Worm (Caenorhabditis elegans) whole organism, L2 larva: Measurements from ENCODE around the gene D1086.18.

Experiments
- C34F6.9 ChIP-seq: fragments of 150-350 bp; optimal IDR thresholded peaks from 2 replicates; lab custom pipeline; 2014; ENCODE audit warnings: missing biosample characterization, missing genetic modification characterization
- R02D3.7 ChIP-seq: fragments of 150-350 bp; optimal IDR thresholded peaks from 2 replicates; lab custom pipeline; 2014; ENCODE audit warnings: missing biosample characterization, missing genetic modification characterization
- Y55F3AM.14 ChIP-seq: fragments of 200-800 bp; sonication (Bioruptor generic); optimal IDR thresholded peaks from 2 replicates; lab custom pipeline; 2018; ENCODE audit warnings: mild to moderate bottlenecking, missing genetic modification characterization, missing compliant biosample characterization
- ZK546.5 ChIP-seq: sonication (generic microtip); optimal IDR thresholded peaks from 2 replicates; lab custom pipeline; 2017; ENCODE audit warnings: missing biosample characterization, missing genetic modification characterization
- alr-1 ChIP-seq: fragments of 150-350 bp; optimal IDR thresholded peaks from 2 replicates; lab custom pipeline; 2014; ENCODE audit warnings: missing biosample characterization, missing genetic modification characterization
- aly-2 ChIP-seq: fragments of 150-350 bp; optimal IDR thresholded peaks from 2 replicates; lab custom pipeline; 2014; ENCODE audit warnings: missing biosample characterization, missing genetic modification characterization
- blmp-1 ChIP-seq: sonication (generic microtip); optimal IDR thresholded peaks from 2 replicates; lab custom pipeline; 2017; ENCODE audit warnings: missing genetic modification characterization, mild to moderate bottlenecking, missing compliant biosample characterization, antibody characterized with exemption, moderate library complexity; ENCODE audit not compliant: insufficient read depth
- ceh-16 ChIP-seq: fragments of 150-350 bp; optimal IDR thresholded peaks from 2 replicates; lab custom pipeline; 2014; ENCODE audit warnings: missing biosample characterization, missing genetic modification characterization
- ceh-82 ChIP-seq: fragments of 150-350 bp; optimal IDR thresholded peaks from 2 replicates; lab custom pipeline; 2014; ENCODE audit warnings: missing biosample characterization, missing genetic modification characterization
- crh-2 ChIP-seq: sonication (generic microtip); optimal IDR thresholded peaks from 2 replicates; lab custom pipeline; 2017; ENCODE audit warnings: missing biosample characterization, missing genetic modification characterization
- dmd-4 ChIP-seq: sonication (generic microtip); optimal IDR thresholded peaks from 2 replicates; lab custom pipeline; 2017; ENCODE audit warnings: missing biosample characterization, missing genetic modification characterization
- elt-1 ChIP-seq: fragments of 150-350 bp; optimal IDR thresholded peaks from 2 replicates; lab custom pipeline; 2014; ENCODE audit warnings: missing biosample characterization, missing genetic modification characterization
- elt-3 ChIP-seq: sonication (generic microtip); optimal IDR thresholded peaks from 2 replicates; lab custom pipeline; 2017; ENCODE audit warnings: missing biosample characterization, missing genetic modification characterization
- fos-1 ChIP-seq: fragments of 150-350 bp; optimal IDR thresholded peaks from 2 replicates; lab custom pipeline; 2014; ENCODE audit warnings: missing biosample characterization, missing genetic modification characterization
- gmeb-1 ChIP-seq: fragments of 150-350 bp; optimal IDR thresholded peaks from 2 replicates; lab custom pipeline; 2014; ENCODE audit warnings: missing biosample characterization, missing genetic modification characterization
- lin-11 ChIP-seq: fragments of 150-350 bp; sonication (generic microtip); optimal IDR thresholded peaks from 2 replicates; lab custom pipeline; 2014; ENCODE audit warnings: missing biosample characterization, missing genetic modification characterization, inconsistent platforms, mixed read lengths
- lsy-2 ChIP-seq, 2 experiments: fragments of 150-350 bp in 1 of 2; sonication (generic microtip) in 1 of 2; optimal IDR thresholded peaks; 2 replicates each; lab custom pipeline; 2014 to 2017; ENCODE audit warnings: missing biosample characterization in 2 of 2, missing genetic modification characterization in 2 of 2
- mab-5 ChIP-seq: fragments of 150-350 bp; optimal IDR thresholded peaks from 2 replicates; lab custom pipeline; 2014; ENCODE audit warnings: missing biosample characterization, missing genetic modification characterization
- mbf-1 ChIP-seq: sonication (generic microtip); optimal IDR thresholded peaks from 2 replicates; lab custom pipeline; 2017; ENCODE audit warnings: missing biosample characterization, missing genetic modification characterization
- mdl-1 ChIP-seq, 2 experiments: fragments of 150-350 bp in 1 of 2; sonication (generic microtip) in 1 of 2; optimal IDR thresholded peaks; 2 replicates each; lab custom pipeline; 2017; ENCODE audit warnings: missing biosample characterization in 2 of 2, missing genetic modification characterization in 2 of 2
- nhr-10 ChIP-seq: sonication (generic microtip); optimal IDR thresholded peaks from 2 replicates; lab custom pipeline; 2017; ENCODE audit warnings: missing biosample characterization, missing genetic modification characterization
- nhr-11 ChIP-seq: fragments of 150-350 bp; optimal IDR thresholded peaks from 2 replicates; lab custom pipeline; 2014; ENCODE audit warnings: missing biosample characterization, missing genetic modification characterization
- nhr-12 ChIP-seq: fragments of 150-350 bp; optimal IDR thresholded peaks from 2 replicates; lab custom pipeline; 2014; ENCODE audit warnings: missing biosample characterization, missing genetic modification characterization
- nhr-21 ChIP-seq: fragments of 150-350 bp; optimal IDR thresholded peaks from 2 replicates; lab custom pipeline; 2014; ENCODE audit warnings: missing biosample characterization, missing genetic modification characterization
- nhr-23 ChIP-seq: fragments of 150-350 bp; optimal IDR thresholded peaks from 2 replicates; lab custom pipeline; 2014; ENCODE audit warnings: missing biosample characterization, missing genetic modification reagents, missing genetic modification characterization
- nhr-237 ChIP-seq: fragments of 150-350 bp; optimal IDR thresholded peaks from 2 replicates; lab custom pipeline; 2014; ENCODE audit warnings: missing biosample characterization, missing genetic modification characterization
- nhr-25 ChIP-seq: fragments of 150-350 bp; sonication (generic microtip); optimal IDR thresholded peaks from 3 replicates; lab custom pipeline; 2014; ENCODE audit warnings: missing biosample characterization, missing genetic modification characterization
- nhr-6 ChIP-seq: fragments of 150-350 bp; optimal IDR thresholded peaks from 2 replicates; lab custom pipeline; 2014; ENCODE audit warnings: missing biosample characterization, missing genetic modification characterization
- nhr-77 ChIP-seq: fragments of 150-350 bp; optimal IDR thresholded peaks from 2 replicates; lab custom pipeline; 2014; ENCODE audit warnings: missing biosample characterization, missing genetic modification characterization
- peb-1 ChIP-seq: fragments of 150-350 bp; optimal IDR thresholded peaks from 2 replicates; lab custom pipeline; 2014; ENCODE audit warnings: missing biosample characterization, missing genetic modification characterization
- sem-4 ChIP-seq: fragments of 150-350 bp; optimal IDR thresholded peaks from 2 replicates; lab custom pipeline; 2014; ENCODE audit warnings: missing biosample characterization, missing genetic modification reagents, missing genetic modification characterization
- skn-1 ChIP-seq: sonication (generic microtip); optimal IDR thresholded peaks from 2 replicates; lab custom pipeline; 2017; ENCODE audit warnings: missing biosample characterization, missing genetic modification characterization
- sma-9 ChIP-seq, 2 experiments: fragments of 150-350 bp in 1 of 2; sonication (generic microtip) in 1 of 2; optimal IDR thresholded peaks; 2 replicates each; lab custom pipeline; 2014 to 2016; ENCODE audit warnings: missing genetic modification characterization in 2 of 2, mild to moderate bottlenecking in 1 of 2, missing biosample characterization in 1 of 2, missing compliant biosample characterization in 1 of 2, missing genetic modification reagents in 1 of 2, moderate library complexity in 1 of 2
- unc-55 ChIP-seq: fragments of 150-350 bp; sonication (generic microtip); optimal IDR thresholded peaks from 3 replicates; lab custom pipeline; 2014; ENCODE audit warnings: missing biosample characterization, missing genetic modification reagents, missing genetic modification characterization
- unc-62 ChIP-seq: fragments of 150-350 bp; optimal IDR thresholded peaks from 2 replicates; lab custom pipeline; 2014; ENCODE audit warnings: missing biosample characterization, missing genetic modification reagents, missing genetic modification characterization
- ztf-1 ChIP-seq: fragments of 200-800 bp; sonication (Bioruptor generic); conservative IDR thresholded peaks from 2 replicates; pipeline ENCODE4 v1.3.6; 2022; ENCODE audit warnings: missing genetic modification characterization, missing compliant biosample characterization

D1086.18 gene

ce11 chrV:14069899-14070298 lies 15.8 kb upstream of the D1086.18 start:
- TF ChIP-seq ZK546.5 (tag; lab: Kevin White, UChicago): no peak
- TF ChIP-seq sem-4 (tag; lab: Kevin White, UChicago): no peak
- TF ChIP-seq nhr-237 (tag; lab: Kevin White, UChicago): no peak
- TF ChIP-seq nhr-12: no peak
- no peak for TF ChIP-seq gmeb-1 (tag; lab: Kevin White, UChicago)

ce11 chrV:14074160-14074559 lies 11.5 kb upstream of the D1086.18 start, which contains the start of gene D1086.11:
D1086.11 (plus strand) TSS chrV:14074460.
- TF ChIP-seq ceh-16 (tag; lab: Kevin White, UChicago) (no peak), mbf-1 (tag; lab: Kevin White, UChicago) (no peak), unc-62 (GFP tag; lab: Kevin White, UChicago) (no peak), mdl-1 (tag; optimal IDR thresholded peaks at IDR 0.05; lab: Kevin White, UChicago) (no peak), elt-1 (tag; lab: Kevin White, UChicago) (no peak), Y55F3AM.14 (GFP tag; lab: Kevin White, UChicago) (no peak), R02D3.7 (tag; lab: Kevin White, UChicago) (no peak), nhr-6 (tag; lab: Kevin White, UChicago) (no peak)
- TF ChIP-seq, all 48 proteins: peak for 0

ce11 chrV:14079501-14079900 lies 6.2 kb upstream of the D1086.18 start, which contains the start of gene D1086.6:
D1086.6 (plus strand) TSS chrV:14079801.
- TF ChIP-seq sma-9 (GFP tag; optimal IDR thresholded peaks at IDR 0.05; lab: Kevin White, UChicago): no peak
- no peak for TF ChIP-seq sma-9 (tag; optimal IDR thresholded peaks at IDR 0.05; lab: Kevin White, UChicago)
- no peak for TF ChIP-seq skn-1 (tag; lab: Kevin White, UChicago)
- TF ChIP-seq nhr-237 (tag; lab: Kevin White, UChicago): no peak
- TF ChIP-seq nhr-23 (tag; lab: Kevin White, UChicago): no peak
- TF ChIP-seq peb-1 (tag; lab: Kevin White, UChicago): no peak
- TF ChIP-seq aly-2 (tag; lab: Kevin White, UChicago): no peak
- no peak for TF ChIP-seq crh-2

ce11 chrV:14082453-14082852 lies 3.2 kb upstream of the D1086.18 start, which contains the start of gene D1086.10:
D1086.10 (plus strand) TSS chrV:14082753.
- no peak for TF ChIP-seq nhr-10 (tag; lab: Kevin White, UChicago)
- TF ChIP-seq nhr-6 (tag; lab: Kevin White, UChicago): no peak

- no peak for TF ChIP-seq nhr-25
- TF ChIP-seq mab-5 (tag; lab: Kevin White, UChicago): no peak
- no peak for TF ChIP-seq dmd-4 (tag; lab: Kevin White, UChicago)
- no peak for TF ChIP-seq ceh-16 (tag; lab: Kevin White, UChicago)
- no peak for TF ChIP-seq lsy-2 (tag; optimal IDR thresholded peaks at IDR 0.05; lab: Kevin White, UChicago)
- no peak for TF ChIP-seq Y55F3AM.14 (GFP tag; lab: Kevin White, UChicago)
- TF ChIP-seq peb-1 (tag; lab: Kevin White, UChicago): no peak
- no peak for TF ChIP-seq nhr-11 (tag; lab: Kevin White, UChicago)
- TF ChIP-seq lin-11: no peak
- no peak for TF ChIP-seq skn-1 (tag; lab: Kevin White, UChicago)
- no peak for TF ChIP-seq nhr-237 (tag; lab: Kevin White, UChicago)
- TF ChIP-seq ceh-82: no peak
- no peak for TF ChIP-seq unc-55
- no peak for TF ChIP-seq fos-1 (tag; lab: Kevin White, UChicago)
- no peak for TF ChIP-seq alr-1 (tag; lab: Kevin White, UChicago)
- no peak for TF ChIP-seq sem-4 (tag; lab: Kevin White, UChicago)
- TF ChIP-seq aly-2 (tag; lab: Kevin White, UChicago): no peak
- TF ChIP-seq blmp-1: no peak
- TF ChIP-seq elt-3 (tag; lab: Kevin White, UChicago): no peak
These were observed 1.7 kb upstream of the D1086.18 start, which contains the start of gene D1086.7 for ce11 chrV:14083970-14084369. D1086.7 (plus strand) TSS chrV:14084270.

ce11 chrV:14088051-14088450 lies 2.4 kb downstream of the D1086.18 start, which contains the start of gene D1086.19:
D1086.19 (plus strand) TSS chrV:14088351.
- TF ChIP-seq ceh-82 (no peak), ztf-1 (no peak), nhr-21 (tag; lab: Kevin White, UChicago) (no peak), mdl-1 (tag; optimal IDR thresholded peaks at IDR 0.05; lab: Kevin White, UChicago) (no peak), nhr-10 (tag; lab: Kevin White, UChicago) (no peak), fos-1 (tag; lab: Kevin White, UChicago) (no peak), C34F6.9 (tag; lab: Kevin White, UChicago) (no peak), alr-1 (tag; lab: Kevin White, UChicago) (no peak), nhr-25 (no peak), nhr-77 (tag; lab: Kevin White, UChicago) (no peak), elt-3 (tag; lab: Kevin White, UChicago) (no peak), nhr-237 (tag; lab: Kevin White, UChicago) (no peak), peb-1 (tag; lab: Kevin White, UChicago) (no peak), unc-62 (GFP tag; lab: Kevin White, UChicago) (no peak), sma-9 (GFP tag; optimal IDR thresholded peaks at IDR 0.05; lab: Kevin White, UChicago) (no peak), sma-9 (tag; optimal IDR thresholded peaks at IDR 0.05; lab: Kevin White, UChicago) (no peak)
- TF ChIP-seq, all 48 proteins: peak for 0
